Worm (Caenorhabditis elegans): ENCODE measurements around the gene rps-29.

The rps-29 gene

ce11 chrIII:790591-790990, 3.5 kb upstream of the rps-29 start:
- TF ChIP-seq nhr-23 (tag; optimal IDR thresholded peaks at IDR 0.05) = no peak
- TF ChIP-seq nhr-11 (tag; optimal IDR thresholded peaks at IDR 0.05) = no peak
- TF ChIP-seq fkh-10 (GFP tag; optimal IDR thresholded peaks at IDR 0.05) = no peak

DNA sequence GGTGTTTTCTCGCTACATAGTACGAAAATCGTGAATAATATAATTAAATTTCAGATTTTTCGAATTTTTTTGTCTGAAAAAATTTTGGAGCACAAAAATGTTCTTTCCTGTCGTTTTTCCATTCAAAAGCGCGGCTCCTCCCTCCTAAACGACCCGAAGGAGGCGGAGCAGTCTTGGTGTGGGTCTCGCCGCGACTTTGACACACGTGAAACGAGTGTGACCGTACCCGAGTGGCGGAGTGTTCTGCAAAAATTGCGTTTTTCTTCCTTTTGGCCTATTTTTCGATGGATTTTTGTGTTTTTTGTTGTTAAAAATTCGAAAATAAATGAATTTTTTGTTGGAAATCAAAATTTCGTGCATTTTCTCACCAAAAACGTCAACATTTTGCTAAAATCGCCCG, 505 bp upstream of the rps-29 start, which contains the start of gene snt-2:
snt-2 (minus strand) TSS at position 139 of the 400 bp plus-strand sequence.
- TF ChIP-seq pqm-1 (tag; optimal IDR thresholded peaks at IDR 0.05) (peak; percentile 29), mml-1 (tag; optimal IDR thresholded peaks at IDR 0.05) (no peak), elt-1 (tag; optimal IDR thresholded peaks at IDR 0.05) (no peak), hmg-11 (tag; optimal IDR thresholded peaks at IDR 0.05) (peak; percentile 72), unc-62 (GFP tag; optimal IDR thresholded peaks at IDR 0.05) (no peak), nhr-43 (tag; optimal IDR thresholded peaks at IDR 0.05; ENCODE audit: poor library complexity, severe bottlenecking) (no peak), jun-1 (tag; optimal IDR thresholded peaks at IDR 0.05) (no peak), daf-12 (tag; optimal IDR thresholded peaks at IDR 0.05) (no peak), ztf-4 (tag; optimal IDR thresholded peaks at IDR 0.05) (no peak), eor-1 (tag; optimal IDR thresholded peaks at IDR 0.05) (no peak), egl-5 (tag; optimal IDR thresholded peaks at IDR 0.05) (peak; percentile 59), R02D3.7 (tag; optimal IDR thresholded peaks at IDR 0.05) (peak; percentile 26), fos-1 (tag; optimal IDR thresholded peaks at IDR 0.05) (no peak), mdl-1 (tag; optimal IDR thresholded peaks at IDR 0.05) (no peak), skn-1 (tag; optimal IDR thresholded peaks at IDR 0.05) (peak; percentile 38), lin-15B (tag; optimal IDR thresholded peaks at IDR 0.05) (peak; percentile 86), sea-2 (GFP tag; optimal IDR thresholded peaks at IDR 0.05) (no peak), ceh-16 (tag; optimal IDR thresholded peaks at IDR 0.05) (no peak), nhr-23 (tag; optimal IDR thresholded peaks at IDR 0.05) (peak; percentile 58), nhr-76 (tag; optimal IDR thresholded peaks at IDR 0.05) (no peak), nhr-12 (tag; optimal IDR thresholded peaks at IDR 0.05) (no peak), nhr-28 (tag; optimal IDR thresholded peaks at IDR 0.05) (no peak), aly-2 (tag; optimal IDR thresholded peaks at IDR 0.05) (no peak), lin-39 (tag; optimal IDR thresholded peaks at IDR 0.05) (peak; percentile 91), ztf-11 (tag; optimal IDR thresholded peaks at IDR 0.05) (no peak), nhr-11 (tag; optimal IDR thresholded peaks at IDR 0.05) (no peak), pha-4 (tag; optimal IDR thresholded peaks at IDR 0.05) (peak; percentile 76), ceh-82 (tag; optimal IDR thresholded peaks at IDR 0.05) (no peak), ceh-28 (tag; optimal IDR thresholded peaks at IDR 0.05) (no peak), egl-27 (tag; optimal IDR thresholded peaks at IDR 0.05) (no peak), nfya-1 (tag; optimal IDR thresholded peaks at IDR 0.05; ENCODE audit: insufficient read depth) (peak; percentile 96), elt-2 (tag; optimal IDR thresholded peaks at IDR 0.05) (peak; percentile 71), unc-39 (tag; optimal IDR thresholded peaks at IDR 0.05) (no peak), fkh-2 (tag; optimal IDR thresholded peaks at IDR 0.05) (no peak), ceh-9 (tag; optimal IDR thresholded peaks at IDR 0.05) (no peak), zag-1 (tag; optimal IDR thresholded peaks at IDR 0.05) (no peak), nhr-237 (tag; optimal IDR thresholded peaks at IDR 0.05) (no peak), ama-1 (optimal IDR thresholded peaks at IDR 0.05) (peak; percentile 29), nhr-77 (tag; optimal IDR thresholded peaks at IDR 0.05) (no peak), fkh-10 (GFP tag; optimal IDR thresholded peaks at IDR 0.05) (peak; percentile 56), elt-3 (tag; optimal IDR thresholded peaks at IDR 0.05) (no peak), lsy-12 (tag; optimal IDR thresholded peaks at IDR 0.05) (peak; percentile 81), nhr-25 (tag; optimal IDR thresholded peaks at IDR 0.05) (peak; percentile 71), tbx-2 (tag; optimal IDR thresholded peaks at IDR 0.05) (no peak), snpc-4 (tag; optimal IDR thresholded peaks at IDR 0.05) (peak; percentile 60), ZK546.5 (tag; optimal IDR thresholded peaks at IDR 0.05) (no peak), nhr-67 (tag; optimal IDR thresholded peaks at IDR 0.05) (no peak)
